Fruit fly (Drosophila melanogaster): Measurements from ENCODE around the gene cindr.

The cindr gene

dm6 chr3R:30874679-30875078, 66.3 kb downstream of the cindr start:
- no peak for TF ChIP-seq Abd-B (GFP tag; optimal IDR thresholded peaks at IDR 0.05)

- TF ChIP-seq foxo (GFP tag; optimal IDR thresholded peaks at IDR 0.05), result peak in 1 of 2 experiments; percentile 13
- TF ChIP-seq CrebA (GFP tag; optimal IDR thresholded peaks at IDR 0.05; ENCODE audit: borderline replicate concordance), result no peak
- no peak for TF ChIP-seq Myc (optimal IDR thresholded peaks at IDR 0.05)
- no peak for TF ChIP-seq brk (GFP tag; optimal IDR thresholded peaks at IDR 0.05)
- peak; percentile 38 for TF ChIP-seq HLH106 (tag; optimal IDR thresholded peaks at IDR 0.05)
- no peak for TF ChIP-seq tai (GFP tag; optimal IDR thresholded peaks at IDR 0.05)
- peak; percentile 7 for TF ChIP-seq ey (GFP tag; optimal IDR thresholded peaks at IDR 0.05)
- peak; percentile 15 for TF ChIP-seq h (GFP tag; optimal IDR thresholded peaks at IDR 0.05)
- TF ChIP-seq br (GFP tag; optimal IDR thresholded peaks at IDR 0.05), result no peak
- TF ChIP-seq usp (GFP tag; optimal IDR thresholded peaks at IDR 0.05), result no peak
- no peak for TF ChIP-seq Dif (GFP tag; optimal IDR thresholded peaks at IDR 0.05; ENCODE audit: partially characterized antibody)
- no peak for TF ChIP-seq pan (optimal IDR thresholded peaks at IDR 0.05)
These were observed 67.8 kb downstream of the cindr start, which contains the start of gene CG15546 for dm6 chr3R:30876136-30876683. TSS of gene CG15546 (minus strand) at chr3R:30876186.

Data from whole organism, wandering third instar larva.